Worm (Caenorhabditis elegans): Measurements from ENCODE around the gene dars-1.
A peak's percentile ranks its signal among the peaks of the same experiment; 100 is the strongest.

dars-1 gene

ce11 chrIII:9490783-9491547 lies at the start of gene dars-1, which contains the start of gene ctr-9:
Gene dars-1, minus strand, starts transcription at chrIII:9491215.
Gene ctr-9, plus strand, starts transcription at chrIII:9491396.
- TF ChIP-seq F13C5.2 (tag; optimal IDR thresholded peaks at IDR 0.05) (no peak), sea-1 (GFP tag; conservative IDR thresholded peaks at IDR 0.05) (no peak), flt-1 (GFP tag; IDR thresholded peaks at IDR 0.05) (no peak), ceh-36 (tag; optimal IDR thresholded peaks at IDR 0.05) (no peak), hmbx-1 (tag; optimal IDR thresholded peaks at IDR 0.05) (no peak), scrt-1 (GFP tag; IDR thresholded peaks at IDR 0.05) (no peak), hnd-1 (tag; optimal IDR thresholded peaks at IDR 0.05) (no peak), pes-1 (GFP tag; IDR thresholded peaks at IDR 0.05) (no peak), hmg-4 (GFP tag; optimal IDR thresholded peaks at IDR 0.05) (no peak), ceh-13 (GFP tag; optimal IDR thresholded peaks at IDR 0.05) (no peak), tbx-11 (GFP tag; IDR thresholded peaks at IDR 0.05) (no peak), tra-4 (tag; optimal IDR thresholded peaks at IDR 0.05) (no peak), tbx-37 (GFP tag; conservative IDR thresholded peaks at IDR 0.05) (no peak), ets-7 (tag; optimal IDR thresholded peaks at IDR 0.05) (no peak), B0310.2 (tag; optimal IDR thresholded peaks at IDR 0.05) (no peak)

- TF ChIP-seq hmg-4 (GFP tag; optimal IDR thresholded peaks at IDR 0.05) (no peak), hnd-1 (tag; optimal IDR thresholded peaks at IDR 0.05) (no peak)
These were observed 47.7 kb upstream of the dars-1 start, which contains the start of gene ZK1098.3 for ce11 chrIII:9538655-9539155. Gene ZK1098.3, minus strand, starts transcription at chrIII:9538705.

ce11 chrIII:9528824-9529223 lies 37.8 kb upstream of the dars-1 start, which contains the start of gene ZK1098.2:
Gene ZK1098.2, plus strand, starts transcription at chrIII:9529159.
- no peak for TF ChIP-seq flt-1 (GFP tag; IDR thresholded peaks at IDR 0.05)
- no peak for TF ChIP-seq tbx-37 (GFP tag; conservative IDR thresholded peaks at IDR 0.05)
- no peak for TF ChIP-seq aly-1 (tag; optimal IDR thresholded peaks at IDR 0.05)
- no peak for TF ChIP-seq hmbx-1 (tag; optimal IDR thresholded peaks at IDR 0.05)
- TF ChIP-seq ceh-13 (GFP tag; optimal IDR thresholded peaks at IDR 0.05): no peak
- no peak for TF ChIP-seq B0310.2 (tag; optimal IDR thresholded peaks at IDR 0.05)
- TF ChIP-seq ceh-36 (tag; optimal IDR thresholded peaks at IDR 0.05): no peak
- TF ChIP-seq sea-1 (GFP tag; conservative IDR thresholded peaks at IDR 0.05): no peak
- no peak for TF ChIP-seq hmg-4 (GFP tag; optimal IDR thresholded peaks at IDR 0.05)
- no peak for TF ChIP-seq tra-4 (tag; optimal IDR thresholded peaks at IDR 0.05)
- no peak for TF ChIP-seq ama-1 (optimal IDR thresholded peaks at IDR 0.05)

ce11 chrIII:9526851-9527250 lies 35.8 kb upstream of the dars-1 start, which contains the start of gene ZK1098.6:
Gene ZK1098.6, plus strand, starts transcription at chrIII:9527151.
- no peak for TF ChIP-seq scrt-1 (GFP tag; IDR thresholded peaks at IDR 0.05)
- no peak for TF ChIP-seq aly-1 (tag; optimal IDR thresholded peaks at IDR 0.05)
- no peak for TF ChIP-seq B0310.2 (tag; optimal IDR thresholded peaks at IDR 0.05)
- no peak for TF ChIP-seq tbx-37 (GFP tag; conservative IDR thresholded peaks at IDR 0.05)
- no peak for TF ChIP-seq hmbx-1 (tag; optimal IDR thresholded peaks at IDR 0.05)
- TF ChIP-seq F13C5.2 (tag; optimal IDR thresholded peaks at IDR 0.05): no peak
- no peak for TF ChIP-seq flt-1 (GFP tag; IDR thresholded peaks at IDR 0.05)
- no peak for TF ChIP-seq ama-1 (optimal IDR thresholded peaks at IDR 0.05)
- no peak for TF ChIP-seq hnd-1 (tag; optimal IDR thresholded peaks at IDR 0.05)
- TF ChIP-seq sea-1 (GFP tag; conservative IDR thresholded peaks at IDR 0.05): no peak
- no peak for TF ChIP-seq ets-7 (tag; optimal IDR thresholded peaks at IDR 0.05)
- TF ChIP-seq tra-4 (tag; optimal IDR thresholded peaks at IDR 0.05): no peak

- TF ChIP-seq tbx-37 (GFP tag; conservative IDR thresholded peaks at IDR 0.05) (no peak), tbx-11 (GFP tag; IDR thresholded peaks at IDR 0.05) (no peak), tra-4 (tag; optimal IDR thresholded peaks at IDR 0.05) (no peak), scrt-1 (GFP tag; IDR thresholded peaks at IDR 0.05) (no peak), ets-7 (tag; optimal IDR thresholded peaks at IDR 0.05) (no peak), F13C5.2 (tag; optimal IDR thresholded peaks at IDR 0.05) (no peak), pes-1 (GFP tag; IDR thresholded peaks at IDR 0.05) (no peak), ceh-36 (tag; optimal IDR thresholded peaks at IDR 0.05) (no peak), ceh-13 (GFP tag; optimal IDR thresholded peaks at IDR 0.05) (no peak), B0310.2 (tag; optimal IDR thresholded peaks at IDR 0.05) (no peak)
These were observed 34.2 kb upstream of the dars-1 start, which contains the start of gene trpp-3 for ce11 chrIII:9525252-9525651. Gene trpp-3, plus strand, starts transcription at chrIII:9525552.

- TF ChIP-seq aly-1 (tag; optimal IDR thresholded peaks at IDR 0.05) (no peak), hmg-4 (GFP tag; optimal IDR thresholded peaks at IDR 0.05) (peak; percentile 7)
These were observed 32.6 kb upstream of the dars-1 start, which contains the start of gene mrps-23 for ce11 chrIII:9523581-9523980. Gene mrps-23, minus strand, starts transcription at chrIII:9523672.

ce11 chrIII:9521410-9522090 lies 30.5 kb upstream of the dars-1 start, which contains the start of the genes clu-1 and prp-40:
Gene clu-1, minus strand, starts transcription at chrIII:9521460.
Gene prp-40, plus strand, starts transcription at chrIII:9522075.
- TF ChIP-seq F13C5.2 (tag; optimal IDR thresholded peaks at IDR 0.05): peak; percentile 36
- 0 out of 2 replicates have a peak, but pooled peaks have one; percentile 13 for TF ChIP-seq tbx-37 (GFP tag; conservative IDR thresholded peaks at IDR 0.05)
- no peak for TF ChIP-seq scrt-1 (GFP tag; IDR thresholded peaks at IDR 0.05)
- no peak for TF ChIP-seq hnd-1 (tag; optimal IDR thresholded peaks at IDR 0.05)
- no peak for TF ChIP-seq flt-1 (GFP tag; IDR thresholded peaks at IDR 0.05)
- peak; percentile 37 for TF ChIP-seq hmg-4 (GFP tag; optimal IDR thresholded peaks at IDR 0.05)
- no peak for TF ChIP-seq tra-4 (tag; optimal IDR thresholded peaks at IDR 0.05)
- TF ChIP-seq sea-1 (GFP tag; conservative IDR thresholded peaks at IDR 0.05): no peak
